Fruit fly (Drosophila melanogaster): ENCODE measurements around the gene CG6845.
A peak's percentile ranks its signal among the peaks of the same experiment; 100 is the strongest.

The CG6845 gene

DNA sequence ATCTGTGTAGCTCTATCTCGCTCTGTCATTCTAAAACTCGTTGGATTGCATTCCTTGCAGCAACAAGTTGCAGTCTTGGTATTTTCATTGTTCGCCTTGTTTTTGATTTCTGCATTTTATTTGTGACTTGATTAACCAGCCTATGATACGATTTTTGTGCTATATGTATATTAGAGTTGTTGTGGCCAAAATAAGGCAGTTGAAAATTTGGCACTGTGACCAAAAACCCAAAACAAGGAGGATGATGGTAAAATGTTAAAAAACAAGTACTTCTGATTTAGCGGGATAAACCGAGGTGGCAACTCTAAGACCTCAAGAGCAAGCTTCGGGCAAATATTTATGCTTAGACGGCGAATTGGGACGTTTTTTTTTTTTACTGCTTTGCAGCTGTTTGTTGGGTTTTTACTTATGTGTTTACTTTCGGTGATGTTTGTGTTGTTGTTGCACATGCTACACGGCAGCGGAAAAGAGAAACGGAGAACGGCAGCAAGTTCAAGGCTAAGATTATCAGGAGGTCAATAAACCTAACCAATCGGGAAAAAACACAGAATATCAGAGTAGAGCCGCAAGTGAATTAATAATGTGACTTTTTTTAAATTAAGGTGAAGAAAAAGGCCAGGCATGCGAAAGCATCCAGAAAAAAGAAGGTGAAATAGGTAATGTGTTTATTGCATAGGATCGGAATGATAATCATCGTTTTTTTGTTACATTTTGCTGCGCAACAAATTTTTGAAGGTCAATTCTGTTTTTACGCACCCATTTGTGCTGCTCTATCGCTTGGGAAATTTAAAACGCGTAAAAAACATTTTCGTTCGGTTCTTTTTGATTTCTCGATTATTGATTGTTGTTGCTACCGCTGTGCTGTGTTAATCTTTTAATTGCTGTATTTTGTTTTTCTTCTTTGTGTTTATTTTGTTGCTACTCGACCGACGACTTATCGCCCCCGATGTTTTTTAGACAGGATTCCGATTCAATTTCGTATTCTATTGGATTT lies 6.4 kb upstream of the CG6845 start:
- TF ChIP-seq ey (GFP tag; optimal IDR thresholded peaks at IDR 0.05) (peak; percentile 53), br (GFP tag; optimal IDR thresholded peaks at IDR 0.05) (peak; percentile 39), HLH106 (tag; optimal IDR thresholded peaks at IDR 0.05) (peak; percentile 9), CrebA (GFP tag; optimal IDR thresholded peaks at IDR 0.05; ENCODE audit: borderline replicate concordance) (no peak), CG9705 (GFP tag; optimal IDR thresholded peaks at IDR 0.05) (no peak), brk (GFP tag; optimal IDR thresholded peaks at IDR 0.05) (no peak), tai (GFP tag; optimal IDR thresholded peaks at IDR 0.05) (no peak), Rel (GFP tag; optimal IDR thresholded peaks at IDR 0.05) (no peak), Rel (tag; optimal IDR thresholded peaks at IDR 0.05) (peak; percentile 97), fru (GFP tag; optimal IDR thresholded peaks at IDR 0.05) (peak; percentile 61), Hr83 (GFP tag; optimal IDR thresholded peaks at IDR 0.05; ENCODE audit: poor library complexity, severe bottlenecking) (no peak), dsf (GFP tag; optimal IDR thresholded peaks at IDR 0.05; ENCODE audit: borderline replicate concordance) (no peak), GATAd (GFP tag; optimal IDR thresholded peaks at IDR 0.05) (no peak), Sp1 (GFP tag; optimal IDR thresholded peaks at IDR 0.05) (peak; percentile 5), h (GFP tag; optimal IDR thresholded peaks at IDR 0.05) (peak; percentile 19), dl (GFP tag; optimal IDR thresholded peaks at IDR 0.05; ENCODE audit: insufficient read depth in 1 of 2, partially characterized antibody in 2 of 2) (no peak), rgr (GFP tag; optimal IDR thresholded peaks at IDR 0.05) (peak; percentile 43), foxo (GFP tag; optimal IDR thresholded peaks at IDR 0.05) (peak in 1 of 2 experiments; percentile 48), Myc (optimal IDR thresholded peaks at IDR 0.05) (no peak), Mio (GFP tag; optimal IDR thresholded peaks at IDR 0.05) (no peak), Dfd (GFP tag; optimal IDR thresholded peaks at IDR 0.05) (no peak), woc (GFP tag; optimal IDR thresholded peaks at IDR 0.05) (no peak), OdsH (GFP tag; optimal IDR thresholded peaks at IDR 0.05) (peak; percentile 16), usp (GFP tag; optimal IDR thresholded peaks at IDR 0.05) (no peak), Hr78 (GFP tag; optimal IDR thresholded peaks at IDR 0.05) (no peak), sv (GFP tag; optimal IDR thresholded peaks at IDR 0.05) (no peak), psq (GFP tag; optimal IDR thresholded peaks at IDR 0.05) (peak; percentile 45), Vsx2 (GFP tag; optimal IDR thresholded peaks at IDR 0.05; ENCODE audit: partially characterized antibody) (no peak)

- TF ChIP-seq Rel (GFP tag; optimal IDR thresholded peaks at IDR 0.05) = no peak
- TF ChIP-seq Rel (tag; optimal IDR thresholded peaks at IDR 0.05) = peak; percentile 91
- no peak for TF ChIP-seq br (GFP tag; optimal IDR thresholded peaks at IDR 0.05)
- TF ChIP-seq woc (GFP tag; optimal IDR thresholded peaks at IDR 0.05) = peak; percentile 24
- TF ChIP-seq Vsx2 (GFP tag; optimal IDR thresholded peaks at IDR 0.05; ENCODE audit: partially characterized antibody) = peak; percentile 84
- no peak for TF ChIP-seq jim (GFP tag; optimal IDR thresholded peaks at IDR 0.05)
- no peak for TF ChIP-seq GATAd (GFP tag; optimal IDR thresholded peaks at IDR 0.05)
- TF ChIP-seq CG32264 (GFP tag; optimal IDR thresholded peaks at IDR 0.05) = no peak
- peak; percentile 37 for TF ChIP-seq brk (GFP tag; optimal IDR thresholded peaks at IDR 0.05)
- TF ChIP-seq psq (GFP tag; optimal IDR thresholded peaks at IDR 0.05) = peak; percentile 47
- TF ChIP-seq dmrt93B (GFP tag; optimal IDR thresholded peaks at IDR 0.05) = no peak
- no peak for TF ChIP-seq Jra (GFP tag; optimal IDR thresholded peaks at IDR 0.05)
- peak; percentile 11 for TF ChIP-seq Hr83 (GFP tag; optimal IDR thresholded peaks at IDR 0.05; ENCODE audit: poor library complexity, severe bottlenecking)
- no peak for TF ChIP-seq usp (GFP tag; optimal IDR thresholded peaks at IDR 0.05)
- TF ChIP-seq Dif (GFP tag; optimal IDR thresholded peaks at IDR 0.05; ENCODE audit: partially characterized antibody) = peak; percentile 87
- peak in 1 of 2 experiments; percentile 82 for TF ChIP-seq dl (GFP tag; optimal IDR thresholded peaks at IDR 0.05; ENCODE audit: insufficient read depth in 1 of 2, partially characterized antibody in 2 of 2)
- no peak for TF ChIP-seq Sp1 (GFP tag; optimal IDR thresholded peaks at IDR 0.05)
- no peak for TF ChIP-seq tai (GFP tag; optimal IDR thresholded peaks at IDR 0.05)
- TF ChIP-seq Abd-B (GFP tag; optimal IDR thresholded peaks at IDR 0.05) = no peak
These were observed 5.2 kb upstream of the CG6845 start for dm6 chr3L:140838-141559.

Data from whole organism, wandering third instar larva.